Worm (Caenorhabditis elegans): ENCODE results near the gene srh-47.

DNA sequence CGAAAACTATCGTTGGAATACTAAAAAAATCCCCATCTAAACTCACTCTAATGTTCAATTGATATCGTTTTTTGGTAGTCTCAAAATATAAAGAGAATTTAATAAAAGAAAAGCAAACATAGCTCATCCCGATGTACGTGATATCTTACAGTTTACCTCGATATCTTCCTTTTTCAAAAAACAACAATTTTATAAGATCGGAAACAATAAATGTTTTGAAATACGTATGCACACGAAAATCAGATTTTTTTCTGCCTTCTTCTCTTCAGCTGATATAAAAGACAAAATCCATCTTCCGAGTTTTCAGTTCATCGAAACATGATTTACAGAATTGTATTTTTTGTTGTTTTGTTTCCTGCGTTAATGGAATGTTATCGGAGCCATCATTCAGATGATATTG, 29.4 kb downstream of the srh-47 start, which contains the start of gene clec-222:
- TF ChIP-seq unc-62 (GFP tag; optimal IDR thresholded peaks at IDR 0.05 in 1 of 2) (no peak), unc-62 (tag; optimal IDR thresholded peaks at IDR 0.05) (no peak), lin-39 (tag; optimal IDR thresholded peaks at IDR 0.05) (no peak), spr-3 (GFP tag; optimal IDR thresholded peaks at IDR 0.05) (no peak), dve-1 (tag; optimal IDR thresholded peaks at IDR 0.05; ENCODE audit: insufficient read depth) (no peak), nhr-76 (tag; optimal IDR thresholded peaks at IDR 0.05) (no peak), ama-1 (optimal IDR thresholded peaks at IDR 0.05) (no peak), pha-4 (GFP tag; IDR thresholded peaks at IDR 0.05) (no peak), pha-4 (tag; optimal IDR thresholded peaks at IDR 0.05) (no peak)
